2 fruit fly cellular contexts compared by ENCODE assay signal in genomic region chr3R:29216484-29216863, dm6.
TF ChIP-seq lines count a peak whose summit lies in the region.

No protein-coding gene starts in this region.

- no peak for TF ChIP-seq CTCF in whole organism, embryonic (GFP tag; optimal IDR thresholded peaks at IDR 0.05; lab: Kevin White, UChicago)

TF ChIP-seq in whole organism, adult, 20 proteins besides CTCF, POLR2A, EP300 and RAD21:
- TF ChIP-seq CG33017 (tag; optimal IDR thresholded peaks at IDR 0.05; lab: Kevin White, UChicago): no peak
- TF ChIP-seq tj (GFP tag; optimal IDR thresholded peaks at IDR 0.05; lab: Kevin White, UChicago): peak; percentile 99

TF ChIP-seq in whole organism, embryonic, 481 proteins besides CTCF, POLR2A, EP300 and RAD21:
- TF ChIP-seq Med (GFP tag; lab: Kevin White, UChicago) (peak; percentile 1), sens (GFP tag; lab: Kevin White, UChicago) (peak; percentile 7), ato (GFP tag; IDR thresholded peaks at IDR 0.05; lab: Robert Waterston, UW; ENCODE audit: partially characterized antibody) (no peak), CG17612 (GFP tag; IDR thresholded peaks at IDR 0.05; lab: Robert Waterston, UW) (no peak), crol (GFP tag; IDR thresholded peaks at IDR 0.05; lab: Robert Waterston, UW) (peak; percentile 29; the same call in 1 of the 2 replicates)
